Worm (Caenorhabditis elegans): ENCODE data around the gene T28D9.4.

ce11 chrII:6513357-6513756, 36.6 kb downstream of the T28D9.4 start:
- no peak for TF ChIP-seq pqm-1 (tag; optimal IDR thresholded peaks at IDR 0.05)
- no peak for TF ChIP-seq ztf-4 (tag; optimal IDR thresholded peaks at IDR 0.05)
- no peak for TF ChIP-seq nhr-12 (tag; optimal IDR thresholded peaks at IDR 0.05)
- no peak for TF ChIP-seq fkh-10 (GFP tag; optimal IDR thresholded peaks at IDR 0.05)
- no peak for TF ChIP-seq zag-1 (tag; optimal IDR thresholded peaks at IDR 0.05)
- TF ChIP-seq tbx-2 (tag; optimal IDR thresholded peaks at IDR 0.05), result no peak
- TF ChIP-seq skn-1 (tag; optimal IDR thresholded peaks at IDR 0.05), result no peak
